Fruit fly (Drosophila melanogaster): ENCODE measurements around the gene nonA-l.

The nonA-l gene

DNA sequence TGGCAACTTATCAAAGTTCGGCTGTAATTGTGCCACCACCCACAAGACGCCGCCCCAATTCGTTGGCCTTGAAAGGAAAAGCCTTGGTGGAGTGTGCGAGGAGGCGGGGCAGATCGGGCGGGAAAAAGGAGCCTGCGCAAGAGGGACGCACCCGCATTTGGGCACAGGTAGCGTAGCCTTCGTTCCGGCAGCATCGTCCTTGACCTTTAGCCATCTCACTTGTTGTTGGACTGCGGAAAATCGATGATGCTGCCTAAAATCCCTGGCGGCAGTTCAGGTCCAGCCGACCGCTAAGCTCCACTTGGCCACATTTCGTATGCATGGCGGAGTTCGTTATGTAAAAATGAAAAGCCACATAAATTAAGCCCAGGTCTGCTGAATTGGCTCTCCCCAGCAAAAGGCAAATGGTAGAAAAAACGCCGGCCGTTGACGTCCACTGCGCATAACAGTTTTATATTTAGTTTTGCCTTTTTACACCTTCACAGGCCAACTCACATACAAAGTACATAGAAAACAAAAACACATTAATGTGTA lies 13.0 kb upstream of the nonA-l start (continued):
- TF ChIP-seq Eip74EF (GFP tag; optimal IDR thresholded peaks at IDR 0.05) = no peak
- no peak for TF ChIP-seq CG18011 (GFP tag; optimal IDR thresholded peaks at IDR 0.05)
- no peak for TF ChIP-seq slbo (GFP tag; IDR thresholded peaks at IDR 0.05)
- peak; percentile 62 for TF ChIP-seq scrt (GFP tag; optimal IDR thresholded peaks at IDR 0.05)
- no peak for TF ChIP-seq Sox100B (GFP tag; optimal IDR thresholded peaks at IDR 0.05)
- no peak for TF ChIP-seq Meics (GFP tag; optimal IDR thresholded peaks at IDR 0.05)
- no peak for TF ChIP-seq CG10543 (GFP tag; optimal IDR thresholded peaks at IDR 0.05)
- TF ChIP-seq ase (GFP tag; IDR thresholded peaks at IDR 0.05) = no peak
- TF ChIP-seq CG10209 (GFP tag; optimal IDR thresholded peaks at IDR 0.05) = no peak
- TF ChIP-seq zen (tag; optimal IDR thresholded peaks at IDR 0.05) = no peak
- TF ChIP-seq fd96Cb (tag; optimal IDR thresholded peaks at IDR 0.05) = no peak
- no peak for TF ChIP-seq Med (GFP tag)

DNA sequence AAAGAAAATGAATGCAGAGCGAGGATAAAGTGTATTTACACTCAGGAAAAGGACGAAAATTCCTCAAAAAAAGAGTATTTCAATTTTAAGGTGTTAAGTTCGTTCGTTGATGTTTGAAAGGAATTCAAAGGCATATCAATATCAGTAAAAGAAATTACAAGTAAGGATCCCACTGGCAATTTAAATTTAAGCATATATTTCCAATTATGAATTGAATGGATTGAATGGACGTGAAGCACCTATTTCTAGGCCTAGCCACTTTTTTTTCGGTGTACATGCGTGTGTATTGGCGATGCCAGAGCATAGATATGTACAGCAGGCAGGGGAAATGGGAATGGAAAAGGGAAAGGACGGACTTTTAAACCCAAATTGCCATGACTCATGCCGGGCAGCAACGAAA lies 9.4 kb upstream of the nonA-l start:
- TF ChIP-seq eve (GFP tag; optimal IDR thresholded peaks at IDR 0.05) (peak in 1 of 2 experiments; percentile 34), lmd (GFP tag; IDR thresholded peaks at IDR 0.05) (peak; percentile 24), CoRest (tag; optimal IDR thresholded peaks at IDR 0.05) (peak; percentile 23), Side (GFP tag; optimal IDR thresholded peaks at IDR 0.05) (peak; percentile 7), CG14710 (tag; optimal IDR thresholded peaks at IDR 0.05) (peak; percentile 49), CG10959 (GFP tag; IDR thresholded peaks at IDR 0.05) (0 out of 2 replicates have a peak, but pooled peaks have one; percentile 19), tll (GFP tag; optimal IDR thresholded peaks at IDR 0.05) (peak; percentile 38 to 79), Trl (optimal IDR thresholded peaks at IDR 0.05) (no peak), Trl (GFP tag; optimal IDR thresholded peaks at IDR 0.05) (peak; percentile 5), HLH54F (GFP tag; optimal IDR thresholded peaks at IDR 0.05) (peak; percentile 3), bsh (GFP tag; optimal IDR thresholded peaks at IDR 0.05) (peak in 1 of 2 experiments; percentile 14), CG18262 (tag; optimal IDR thresholded peaks at IDR 0.05) (peak; percentile 60), zf30C (GFP tag; optimal IDR thresholded peaks at IDR 0.05) (peak; percentile 98), fd102C (GFP tag; optimal IDR thresholded peaks at IDR 0.05) (peak; percentile 59), phol (tag; optimal IDR thresholded peaks at IDR 0.05) (peak; percentile 28), gem (tag; optimal IDR thresholded peaks at IDR 0.05) (peak; percentile 63), Ssrp (tag; optimal IDR thresholded peaks at IDR 0.05) (peak; percentile 22), CG13424 (tag; optimal IDR thresholded peaks at IDR 0.05) (peak; percentile 24), grn (GFP tag; optimal IDR thresholded peaks at IDR 0.05) (peak; percentile 33), ara (GFP tag; IDR thresholded peaks at IDR 0.05) (no peak), CG2712 (tag; optimal IDR thresholded peaks at IDR 0.05) (peak; percentile 62), CG9727 (GFP tag; optimal IDR thresholded peaks at IDR 0.05) (peak; percentile 49), esg (GFP tag; conservative IDR thresholded peaks at IDR 0.05) (no peak), CG13775 (GFP tag; optimal IDR thresholded peaks at IDR 0.05) (no peak), CG16815 (GFP tag; optimal IDR thresholded peaks at IDR 0.05) (peak; percentile 16), bab2 (GFP tag; optimal IDR thresholded peaks at IDR 0.05) (no peak), grau (tag; optimal IDR thresholded peaks at IDR 0.05) (peak; percentile 17), Blimp-1 (GFP tag; optimal IDR thresholded peaks at IDR 0.05) (no peak), Hr39 (optimal IDR thresholded peaks at IDR 0.05) (no peak), kay (GFP tag; optimal IDR thresholded peaks at IDR 0.05) (peak; percentile 22), onecut (GFP tag; IDR thresholded peaks at IDR 0.05) (0 out of 2 replicates have a peak, but pooled peaks have one; percentile 9), CG9817 (tag; optimal IDR thresholded peaks at IDR 0.05) (no peak), HHEX (GFP tag; optimal IDR thresholded peaks at IDR 0.05) (no peak), Sry-β (GFP tag; optimal IDR thresholded peaks at IDR 0.05) (no peak), chif (GFP tag; optimal IDR thresholded peaks at IDR 0.05) (peak in 1 of 2 experiments; percentile 28), corto (GFP tag; optimal IDR thresholded peaks at IDR 0.05) (no peak), CG33557 (GFP tag; optimal IDR thresholded peaks at IDR 0.05) (peak; percentile 54)

Measured in whole organism, embryonic.